Fruit fly (Drosophila melanogaster) whole organism, prepupa: Measurements from ENCODE around the gene CG6974.

Experiments used
- CG10631 ChIP-seq: fragments of 200-800 bp; sonication (Bioruptor generic); optimal IDR thresholded peaks from 2 replicates; lab custom pipeline; 2016; ENCODE audit warnings: missing biosample characterization, missing genetic modification characterization
- CG10669 ChIP-seq: fragments of 200-800 bp; sonication (Bioruptor generic); optimal IDR thresholded peaks from 3 replicates; lab custom pipeline; 2018; ENCODE audit warnings: missing biosample characterization, mild to moderate bottlenecking, missing genetic modification characterization, moderate library complexity
- CG11294 ChIP-seq: fragments of 200-800 bp; sonication (Bioruptor generic); IDR thresholded peaks from 2 replicates; pipeline ENCODE4 v1.3.6; 2022; ENCODE audit warnings: missing biosample characterization, missing genetic modification characterization
- CG11902 ChIP-seq: fragments of 200-800 bp; sonication (Bioruptor generic); optimal IDR thresholded peaks from 3 replicates; lab custom pipeline; 2016; ENCODE audit warnings: missing biosample characterization, missing genetic modification characterization
- CG15336 ChIP-seq: fragments of 200-800 bp; sonication (Bioruptor generic); IDR thresholded peaks from 2 replicates; pipeline ENCODE4 v1.3.6; 2022; ENCODE audit warnings: missing biosample characterization, missing genetic modification characterization
- CG1621 ChIP-seq: fragments of 200-800 bp; sonication (Bioruptor generic); optimal IDR thresholded peaks from 3 replicates; lab custom pipeline; 2018; ENCODE audit warnings: missing biosample characterization, mild to moderate bottlenecking, missing genetic modification characterization
- CG16779 ChIP-seq: fragments of 200-800 bp; sonication (Bioruptor generic); optimal IDR thresholded peaks from 3 replicates; lab custom pipeline; 2017; ENCODE audit warnings: missing biosample characterization, mild to moderate bottlenecking, missing genetic modification characterization
- CG3032 ChIP-seq: fragments of 200-800 bp; optimal IDR thresholded peaks from 2 replicates; lab custom pipeline; 2019; ENCODE audit warnings: missing biosample characterization, mild to moderate bottlenecking, missing genetic modification characterization, moderate library complexity
- CG34406 ChIP-seq: fragments of 200-800 bp; sonication (Bioruptor generic); optimal IDR thresholded peaks from 3 replicates; lab custom pipeline; 2016; ENCODE audit warnings: missing biosample characterization, missing genetic modification characterization
- CG3919 ChIP-seq: fragments of 200-800 bp; sonication (Bioruptor generic); optimal IDR thresholded peaks from 3 replicates; lab custom pipeline; 2016; ENCODE audit warnings: missing biosample characterization, missing genetic modification characterization
- CG4318 ChIP-seq: fragments of 200-800 bp; sonication (Bioruptor generic); optimal IDR thresholded peaks from 3 replicates; lab custom pipeline; 2017; ENCODE audit warnings: missing biosample characterization, mild to moderate bottlenecking, missing genetic modification characterization
- CG6163 ChIP-seq: fragments of 200-800 bp; sonication (Bioruptor generic); IDR thresholded peaks from 3 replicates; pipeline ENCODE4 v1.3.6; 2022; ENCODE audit warnings: missing biosample characterization, missing genetic modification characterization
- CG6276 ChIP-seq: fragments of 200-800 bp; sonication (Bioruptor generic); optimal IDR thresholded peaks from 2 replicates; lab custom pipeline; 2017; ENCODE audit warnings: missing biosample characterization, mild to moderate bottlenecking, missing genetic modification characterization
- CG6792 ChIP-seq: fragments of 200-800 bp; sonication (Bioruptor generic); optimal IDR thresholded peaks from 3 replicates; lab custom pipeline; 2016; ENCODE audit warnings: missing biosample characterization, missing genetic modification characterization
- CG6854 ChIP-seq: fragments of 200-800 bp; sonication (Bioruptor generic); optimal IDR thresholded peaks from 2 replicates; lab custom pipeline; 2017; ENCODE audit warnings: missing biosample characterization, mild to moderate bottlenecking, missing genetic modification characterization
- CG7368 ChIP-seq: fragments of 200-800 bp; sonication (Bioruptor generic); optimal IDR thresholded peaks from 3 replicates; lab custom pipeline; 2016; ENCODE audit warnings: missing biosample characterization, missing genetic modification characterization
- CG8119 ChIP-seq: fragments of 200-800 bp; sonication (Bioruptor generic); IDR thresholded peaks from 3 replicates; pipeline ENCODE4 v1.3.6; 2022; ENCODE audit warnings: missing biosample characterization, missing genetic modification characterization
- CG8632 ChIP-seq: fragments of 200-800 bp; sonication (Bioruptor generic); optimal IDR thresholded peaks from 3 replicates; lab custom pipeline; 2016; ENCODE audit warnings: missing biosample characterization, missing genetic modification characterization
- CG9139 ChIP-seq: fragments of 200-800 bp; sonication (Bioruptor generic); optimal IDR thresholded peaks from 3 replicates; lab custom pipeline; 2017; ENCODE audit warnings: missing biosample characterization, mild to moderate bottlenecking, missing genetic modification characterization
- Eip75B ChIP-seq: fragments of 200-800 bp; sonication (Bioruptor generic); optimal IDR thresholded peaks from 3 replicates; lab custom pipeline; 2016; ENCODE audit warnings: missing biosample characterization, missing genetic modification characterization
- Eip78C ChIP-seq: fragments of 200-800 bp; sonication (Bioruptor generic); peaks from one replicate; lab custom pipeline; 2016; ENCODE audit warnings: missing biosample characterization, missing genetic modification characterization
- Eip93F ChIP-seq: fragments of 200-800 bp; sonication (Bioruptor generic); optimal IDR thresholded peaks from 2 replicates; lab custom pipeline; 2016; ENCODE audit warnings: missing biosample characterization, mild to moderate bottlenecking, missing genetic modification characterization
- Ets96B ChIP-seq: fragments of 200-800 bp; optimal IDR thresholded peaks from 2 replicates; lab custom pipeline; 2019; ENCODE audit warnings: missing biosample characterization, mild to moderate bottlenecking, missing genetic modification characterization, moderate library complexity
- Gug ChIP-seq: fragments of 200-800 bp; sonication (Bioruptor generic); IDR thresholded peaks from 2 replicates; pipeline ENCODE4 v1.3.6; 2022; ENCODE audit warnings: missing biosample characterization, missing genetic modification characterization
- Hr4 ChIP-seq: fragments of 200-800 bp; sonication (Bioruptor generic); optimal IDR thresholded peaks from 3 replicates; lab custom pipeline; 2016; ENCODE audit warnings: missing biosample characterization, missing genetic modification characterization
- Lpt ChIP-seq: fragments of 200-800 bp; sonication (Bioruptor generic); optimal IDR thresholded peaks from 3 replicates; lab custom pipeline; 2016; ENCODE audit warnings: missing biosample characterization, missing genetic modification characterization
- Met ChIP-seq: fragments of 200-800 bp; sonication (Bioruptor generic); optimal IDR thresholded peaks from 3 replicates; lab custom pipeline; 2016; ENCODE audit warnings: missing biosample characterization, missing genetic modification characterization
- OdsH ChIP-seq: fragments of 200-800 bp; sonication (Bioruptor generic); optimal IDR thresholded peaks from 3 replicates; lab custom pipeline; 2016; ENCODE audit warnings: missing biosample characterization, missing genetic modification characterization
- Smox ChIP-seq: fragments of 200-800 bp; sonication (Bioruptor generic); optimal IDR thresholded peaks from 3 replicates; lab custom pipeline; 2016; ENCODE audit warnings: missing biosample characterization, missing genetic modification characterization
- Sox102F ChIP-seq: fragments of 200-800 bp; sonication (Bioruptor generic); optimal IDR thresholded peaks from 2 replicates; lab custom pipeline; 2016; ENCODE audit warnings: missing biosample characterization, mild to moderate bottlenecking, missing genetic modification characterization
- Sox14 ChIP-seq: fragments of 200-800 bp; sonication (Bioruptor generic); optimal IDR thresholded peaks from 3 replicates; lab custom pipeline; 2016; ENCODE audit warnings: missing biosample characterization, missing genetic modification characterization
- Sox15 ChIP-seq: fragments of 200-800 bp; sonication (Bioruptor generic); optimal IDR thresholded peaks from 3 replicates; lab custom pipeline; 2016; ENCODE audit warnings: missing biosample characterization, missing genetic modification characterization
- achi ChIP-seq: fragments of 200-800 bp; sonication (Bioruptor generic); optimal IDR thresholded peaks from 3 replicates; lab custom pipeline; 2016; ENCODE audit warnings: missing biosample characterization, missing genetic modification characterization
- acj6 ChIP-seq: fragments of 200-800 bp; sonication (Bioruptor generic); optimal IDR thresholded peaks from 3 replicates; lab custom pipeline; 2016; ENCODE audit warnings: missing biosample characterization, missing genetic modification characterization
- cyc ChIP-seq: fragments of 200-800 bp; sonication (Bioruptor generic); optimal IDR thresholded peaks from 3 replicates; lab custom pipeline; 2016; ENCODE audit warnings: missing biosample characterization, missing genetic modification characterization
- dac ChIP-seq: fragments of 200-800 bp; sonication (Bioruptor generic); optimal IDR thresholded peaks from 2 replicates; lab custom pipeline; 2017; ENCODE audit warnings: missing biosample characterization, mild to moderate bottlenecking, missing genetic modification characterization
- dsx ChIP-seq: fragments of 200-800 bp; optimal IDR thresholded peaks from 3 replicates; lab custom pipeline; 2019; ENCODE audit warnings: missing biosample characterization, mild to moderate bottlenecking, missing genetic modification characterization, moderate library complexity; ENCODE audit not compliant: poor library complexity, severe bottlenecking
- eg ChIP-seq: fragments of 200-800 bp; sonication (Bioruptor generic); IDR thresholded peaks from 3 replicates; pipeline ENCODE4 v1.3.6; 2022; ENCODE audit warnings: missing biosample characterization, missing genetic modification characterization
- esn ChIP-seq: fragments of 200-800 bp; sonication (Bioruptor generic); optimal IDR thresholded peaks from 2 replicates; lab custom pipeline; 2016; ENCODE audit warnings: missing biosample characterization, mild to moderate bottlenecking, missing genetic modification characterization, moderate library complexity
- fkh ChIP-seq: fragments of 200-800 bp; sonication (Bioruptor generic); optimal IDR thresholded peaks from 3 replicates; lab custom pipeline; 2017; ENCODE audit warnings: missing biosample characterization, mild to moderate bottlenecking, missing genetic modification characterization, moderate library complexity
- net ChIP-seq: fragments of 200-800 bp; sonication (Bioruptor generic); optimal IDR thresholded peaks from 3 replicates; lab custom pipeline; 2016; ENCODE audit warnings: missing biosample characterization, missing genetic modification characterization
- pdm3 ChIP-seq: fragments of 200-800 bp; sonication (Bioruptor generic); optimal IDR thresholded peaks from 3 replicates; lab custom pipeline; 2016; ENCODE audit warnings: missing biosample characterization, missing genetic modification characterization
- salr ChIP-seq, 2 experiments: fragments of 200-800 bp; sonication (Bioruptor generic); optimal IDR thresholded peaks; 3 replicates each; lab custom pipeline; 2016 to 2018; ENCODE audit warnings: missing biosample characterization in 2 of 2, missing genetic modification characterization in 2 of 2, mild to moderate bottlenecking in 1 of 2
- spab ChIP-seq: fragments of 200-800 bp; sonication (Bioruptor generic); optimal IDR thresholded peaks from 2 replicates; lab custom pipeline; 2017; ENCODE audit warnings: missing biosample characterization, mild to moderate bottlenecking, missing genetic modification characterization, missing genetic modification reagents
- ss ChIP-seq, 2 experiments: fragments of 200-800 bp; sonication (Bioruptor generic); optimal IDR thresholded peaks; 2 replicates in 1 of 2; 3 replicates in 1 of 2; lab custom pipeline; 2017 to 2018; ENCODE audit warnings: mild to moderate bottlenecking in 2 of 2, missing biosample characterization in 2 of 2, missing genetic modification characterization in 2 of 2, moderate library complexity in 1 of 2
- svp ChIP-seq: fragments of 200-800 bp; sonication (Bioruptor generic); peaks from one replicate; lab custom pipeline; 2016; ENCODE audit warnings: missing biosample characterization, missing genetic modification characterization
- topi ChIP-seq: fragments of 200-800 bp; sonication (Bioruptor generic); optimal IDR thresholded peaks from 3 replicates; lab custom pipeline; 2016; ENCODE audit warnings: missing biosample characterization, missing genetic modification characterization

The CG6974 gene

DNA sequence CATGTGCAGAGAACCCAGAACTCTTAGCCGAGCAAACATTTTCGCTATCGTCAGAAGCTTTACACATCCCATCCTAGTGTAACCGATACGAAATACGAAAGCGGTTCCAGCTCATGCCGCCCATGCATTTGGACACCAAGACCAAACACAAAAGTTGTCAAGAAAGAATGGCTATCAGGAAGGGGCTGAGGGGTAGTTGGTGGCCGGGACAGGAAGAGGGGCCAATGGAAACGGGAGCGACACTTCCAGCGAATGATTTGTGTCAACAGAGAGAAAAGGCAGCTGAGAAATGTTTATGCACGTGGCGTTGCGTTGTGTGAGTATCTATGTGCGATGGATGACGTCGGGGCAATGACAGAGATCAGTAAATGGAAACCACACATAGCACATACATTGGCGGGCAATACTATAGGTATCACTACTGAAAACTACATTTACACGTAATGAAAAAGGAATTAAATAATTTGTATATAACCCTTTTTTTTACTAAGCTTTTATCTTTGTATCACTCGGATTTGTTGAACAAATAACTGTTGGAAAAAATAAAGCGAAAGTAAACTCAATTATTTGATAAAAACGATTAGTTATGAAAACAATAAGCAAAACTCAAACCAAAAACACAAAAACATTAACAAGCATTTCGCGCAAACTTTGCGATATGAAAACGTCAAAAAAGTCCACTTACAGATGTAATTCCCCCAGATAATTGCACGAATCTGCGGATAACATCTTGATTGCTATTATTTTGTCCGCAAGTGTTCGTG, 35.6 kb upstream of the CG6974 start (continued):
- TF ChIP-seq dac (GFP tag; lab: Kevin White, UChicago) (peak; percentile 69), Eip78C (peak; percentile 95), CG11902 (GFP tag; lab: Kevin White, UChicago) (peak; percentile 41), Sox14 (GFP tag; lab: Kevin White, UChicago) (peak; percentile 64), CG8119 (GFP tag; lab: Robert Waterston, UW) (peak; percentile 77), pdm3 (GFP tag; lab: Kevin White, UChicago) (peak; percentile 81), CG11294 (no peak), ss (GFP tag; optimal IDR thresholded peaks at IDR 0.05; lab: Kevin White, UChicago) (peak; percentile 50 to 79), Met (GFP tag; lab: Kevin White, UChicago) (peak; percentile 5), dsx (GFP tag; lab: Kevin White, UChicago) (peak; percentile 66), Eip93F (GFP tag; lab: Kevin White, UChicago) (no peak), CG10669 (peak; percentile 77), Eip75B (GFP tag; lab: Kevin White, UChicago) (peak; percentile 81), Smox (GFP tag; lab: Kevin White, UChicago) (peak; percentile 9), Lpt (GFP tag; lab: Kevin White, UChicago) (peak; percentile 77), Ets96B (peak; percentile 82), Hr4 (GFP tag; lab: Kevin White, UChicago) (peak; percentile 87), CG1621 (peak; percentile 66), CG34406 (GFP tag; lab: Kevin White, UChicago) (peak; percentile 64), CG15336 (GFP tag; lab: Robert Waterston, UW) (peak; percentile 69), fkh (GFP tag; lab: Kevin White, UChicago) (peak; percentile 62)

- TF ChIP-seq Eip78C (peak; percentile 75), fkh (GFP tag; lab: Kevin White, UChicago) (no peak), OdsH (GFP tag; lab: Kevin White, UChicago) (peak; percentile 45), ss (GFP tag; optimal IDR thresholded peaks at IDR 0.05; lab: Kevin White, UChicago) (no peak), Eip75B (GFP tag; lab: Kevin White, UChicago) (no peak), CG16779 (no peak), CG4318 (peak; percentile 49), CG7368 (GFP tag; lab: Kevin White, UChicago) (no peak), eg (GFP tag; lab: Robert Waterston, UW) (peak; percentile 62; the same call in 1 of the 3 replicates), CG6854 (GFP tag; lab: Kevin White, UChicago) (no peak), Sox15 (GFP tag; lab: Kevin White, UChicago) (no peak), CG34406 (GFP tag; lab: Kevin White, UChicago) (no peak), spab (GFP tag; lab: Kevin White, UChicago) (no peak), pdm3 (GFP tag; lab: Kevin White, UChicago) (no peak), Sox102F (no peak), acj6 (GFP tag; lab: Kevin White, UChicago) (peak; percentile 25), esn (GFP tag; lab: Kevin White, UChicago) (no peak), achi (GFP tag; lab: Kevin White, UChicago) (peak; percentile 61), CG9139 (GFP tag; lab: Kevin White, UChicago) (no peak), CG8632 (GFP tag; lab: Kevin White, UChicago) (no peak), CG1621 (no peak), CG3919 (peak; percentile 48), CG10631 (GFP tag; lab: Kevin White, UChicago) (peak; percentile 50), CG3032 (peak; percentile 32), dac (GFP tag; lab: Kevin White, UChicago) (peak; percentile 15), CG15336 (GFP tag; lab: Robert Waterston, UW) (peak; percentile 74), dsx (GFP tag; lab: Kevin White, UChicago) (no peak), salr (GFP tag; optimal IDR thresholded peaks at IDR 0.05; lab: Kevin White, UChicago) (peak in 1 of 2 experiments; percentile 60), CG6792 (no peak), Gug (GFP tag; lab: Robert Waterston, UW) (peak; percentile 10; the same call in 1 of the 2 replicates), topi (GFP tag; lab: Kevin White, UChicago) (no peak), CG6163 (GFP tag; lab: Robert Waterston, UW) (peak; percentile 51; the same call in 1 of the 3 replicates), cyc (GFP tag; lab: Kevin White, UChicago) (no peak), Smox (GFP tag; lab: Kevin White, UChicago) (no peak), CG6276 (GFP tag; lab: Kevin White, UChicago) (peak; percentile 46), net (GFP tag; lab: Kevin White, UChicago) (peak; percentile 7), svp (no peak), Ets96B (peak; percentile 51), CG8119 (GFP tag; lab: Robert Waterston, UW) (peak; percentile 54)
Observed at dm6 chr3R:15113584-15113983, 34.5 kb upstream of the CG6974 start.
